Fruit fly (Drosophila melanogaster): Measurements from ENCODE around the gene RpL30.

The RpL30 gene

DNA sequence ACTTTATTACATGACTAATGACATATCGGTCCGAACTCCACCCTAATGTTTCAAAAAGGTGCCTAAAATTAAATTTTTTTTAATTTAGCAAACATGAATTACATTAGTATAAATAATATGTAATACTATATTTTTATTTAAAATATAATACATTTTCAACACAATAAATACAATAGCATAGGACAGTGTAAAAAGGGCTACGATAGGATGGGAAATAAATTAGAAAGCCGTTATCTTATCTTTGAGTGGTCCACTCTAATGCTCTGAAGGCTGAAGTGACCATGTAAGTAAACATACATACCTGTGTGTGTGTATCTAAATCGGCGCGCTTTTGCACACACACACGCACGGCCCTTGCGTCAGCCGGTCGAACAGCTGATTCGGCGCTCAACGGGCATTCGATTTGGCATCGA is 6.1 kb downstream of the RpL30 start, which contains the start of gene CG31793 (continued):
- TF ChIP-seq Hr51 (GFP tag; optimal IDR thresholded peaks at IDR 0.05) (peak in 1 of 2 experiments; percentile 79), Vsx1 (GFP tag; optimal IDR thresholded peaks at IDR 0.05) (peak; percentile 4), Sry-β (GFP tag; optimal IDR thresholded peaks at IDR 0.05) (no peak), Adf1 (GFP tag; IDR thresholded peaks at IDR 0.05) (peak; percentile 26; the same call in 1 of the 2 replicates), Ptx1 (GFP tag; IDR thresholded peaks at IDR 0.05) (peak; percentile 41; the same call in 1 of the 2 replicates), lab (GFP tag; optimal IDR thresholded peaks at IDR 0.05) (peak; percentile 73), shn (GFP tag; optimal IDR thresholded peaks at IDR 0.05) (no peak), Abd-B (GFP tag; optimal IDR thresholded peaks at IDR 0.05) (no peak), CG16815 (GFP tag; optimal IDR thresholded peaks at IDR 0.05) (no peak), en (GFP tag; optimal IDR thresholded peaks at IDR 0.05) (no peak), amos (GFP tag; IDR thresholded peaks at IDR 0.05; ENCODE audit: partially characterized antibody) (no peak), CG7987 (GFP tag; optimal IDR thresholded peaks at IDR 0.05) (no peak), nom (GFP tag; optimal IDR thresholded peaks at IDR 0.05) (no peak), bcd (GFP tag; optimal IDR thresholded peaks at IDR 0.05) (peak; percentile 31), MBD-R2 (GFP tag; IDR thresholded peaks at IDR 0.05) (peak; percentile 39), Aef1 (GFP tag; IDR thresholded peaks at IDR 0.05) (0 out of 3 replicates have a peak, but pooled peaks have one; percentile 16), CG7963 (GFP tag; IDR thresholded peaks at IDR 0.05; ENCODE audit: partially characterized antibody) (no peak), CG6791 (GFP tag; IDR thresholded peaks at IDR 0.05; ENCODE audit: partially characterized antibody) (no peak), CG7372 (GFP tag; IDR thresholded peaks at IDR 0.05) (no peak), CG9727 (GFP tag; optimal IDR thresholded peaks at IDR 0.05) (peak; percentile 51), CG10267 (tag; optimal IDR thresholded peaks at IDR 0.05) (peak; percentile 40), CG5180 (GFP tag; optimal IDR thresholded peaks at IDR 0.05) (no peak), CG3726 (GFP tag; IDR thresholded peaks at IDR 0.05) (no peak), Chrac-16 (GFP tag; optimal IDR thresholded peaks at IDR 0.05) (no peak), jigr1 (GFP tag; IDR thresholded peaks at IDR 0.05) (no peak), fd96Cb (tag; optimal IDR thresholded peaks at IDR 0.05) (peak; percentile 26), CG12299 (tag; optimal IDR thresholded peaks at IDR 0.05) (peak; percentile 29), CG17802 (tag; optimal IDR thresholded peaks at IDR 0.05) (no peak), CTCF (GFP tag; optimal IDR thresholded peaks at IDR 0.05) (no peak), CG2129 (GFP tag; IDR thresholded peaks at IDR 0.05; ENCODE audit: partially characterized antibody) (no peak), nmo (GFP tag; optimal IDR thresholded peaks at IDR 0.05) (peak; percentile 30), insv (GFP tag; optimal IDR thresholded peaks at IDR 0.05) (no peak), CG7928 (GFP tag; optimal IDR thresholded peaks at IDR 0.05) (no peak), bsh (GFP tag; optimal IDR thresholded peaks at IDR 0.05) (peak; percentile 48 to 49), scrt (GFP tag; optimal IDR thresholded peaks at IDR 0.05) (peak; percentile 33), maf-S (GFP tag; optimal IDR thresholded peaks at IDR 0.05) (no peak), Lim3 (GFP tag; IDR thresholded peaks at IDR 0.05) (no peak), Pdp1 (GFP tag; optimal IDR thresholded peaks at IDR 0.05) (peak in 1 of 2 experiments; percentile 61), sob (GFP tag; IDR thresholded peaks at IDR 0.05) (peak; percentile 41; the same call in 1 of the 2 replicates), D (optimal IDR thresholded peaks at IDR 0.05) (no peak), D (GFP tag; optimal IDR thresholded peaks at IDR 0.05) (no peak), CG6813 (GFP tag; optimal IDR thresholded peaks at IDR 0.05) (peak; percentile 37), tna (GFP tag; IDR thresholded peaks at IDR 0.05; ENCODE audit: partially characterized antibody) (no peak), CG10209 (GFP tag; optimal IDR thresholded peaks at IDR 0.05) (peak; percentile 53), NK7.1 (GFP tag; optimal IDR thresholded peaks at IDR 0.05) (no peak), CG33557 (GFP tag; optimal IDR thresholded peaks at IDR 0.05) (no peak), NC2α (GFP tag; optimal IDR thresholded peaks at IDR 0.05) (no peak), E2f2 (GFP tag; IDR thresholded peaks at IDR 0.05) (peak; percentile 48; the same call in 1 of the 2 replicates), aop (GFP tag; IDR thresholded peaks at IDR 0.05) (no peak), Dfd (GFP tag; optimal IDR thresholded peaks at IDR 0.05) (no peak)

Measured in whole organism, embryonic.